Worm (Caenorhabditis elegans): ENCODE measurements around the gene nlp-19.

DNA sequence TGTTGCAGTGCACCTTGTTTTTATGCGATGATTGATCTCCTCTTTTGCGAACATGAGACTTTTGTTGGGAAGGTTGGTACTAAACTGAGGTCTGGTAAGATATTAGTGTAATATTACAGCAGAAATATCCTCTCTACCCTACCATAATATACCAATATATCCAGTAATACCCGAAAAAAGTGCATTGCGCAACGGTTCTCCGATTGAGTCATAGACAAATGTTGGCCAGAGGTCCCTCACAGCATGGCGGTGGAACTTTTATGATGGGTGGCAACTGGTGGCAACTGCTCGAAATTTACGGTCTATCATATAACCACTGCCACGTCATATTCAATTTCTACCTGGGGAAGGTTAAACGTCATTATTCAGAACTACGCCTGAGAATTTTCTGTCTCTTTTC lies 30.8 kb downstream of the nlp-19 start:
- TF ChIP-seq lin-39 (tag; optimal IDR thresholded peaks at IDR 0.05) (no peak), mep-1 (tag; optimal IDR thresholded peaks at IDR 0.05) (no peak), fos-1 (tag; optimal IDR thresholded peaks at IDR 0.05) (no peak), snpc-4 (tag; optimal IDR thresholded peaks at IDR 0.05) (no peak), ztf-11 (tag; optimal IDR thresholded peaks at IDR 0.05) (no peak), ceh-63 (GFP tag; optimal IDR thresholded peaks at IDR 0.05) (no peak), mef-2 (tag; optimal IDR thresholded peaks at IDR 0.05) (no peak), ama-1 (optimal IDR thresholded peaks at IDR 0.05) (no peak), unc-30 (tag; optimal IDR thresholded peaks at IDR 0.05) (no peak)

All from whole organism, L1 larva.